Fruit fly (Drosophila melanogaster): ENCODE results near the gene Bdbt.
A peak's percentile ranks its signal among the peaks of the same experiment; 100 is the strongest.

Bdbt gene

DNA sequence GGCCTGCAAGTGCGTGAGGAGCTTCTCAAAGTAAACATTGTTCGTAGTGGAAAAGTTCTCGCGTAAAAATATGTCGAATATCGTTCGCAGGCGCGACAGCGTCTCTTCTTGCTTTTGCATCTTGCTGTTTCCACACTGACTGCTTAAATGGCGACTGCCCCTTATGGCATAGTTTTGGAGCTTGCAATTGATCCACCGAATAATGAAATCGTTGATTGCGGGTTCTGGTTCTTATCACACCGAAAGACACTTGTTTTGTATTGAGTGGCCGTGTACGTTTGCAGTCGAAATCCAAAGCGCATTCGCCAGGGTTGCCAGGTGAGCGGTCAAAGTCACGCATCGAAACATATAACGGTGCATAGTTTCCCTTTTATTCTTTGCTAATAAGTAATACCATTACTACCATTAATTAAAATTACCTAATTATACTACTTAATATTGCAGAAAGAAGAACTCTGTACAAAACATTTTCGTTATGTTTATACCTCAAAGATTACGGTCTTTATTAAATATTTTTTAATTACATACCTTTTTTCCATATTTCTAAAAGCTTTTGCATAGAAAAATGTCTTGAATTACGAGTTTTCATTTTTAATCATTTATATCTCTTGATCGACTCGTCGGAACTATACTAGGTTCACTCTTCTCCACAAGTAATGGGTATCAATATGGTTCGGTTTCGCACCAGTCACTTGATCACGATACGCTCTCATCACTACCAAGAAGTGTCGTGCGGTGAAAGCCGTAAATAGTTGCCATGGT, 17.0 kb downstream of the Bdbt start, which contains the start of the genes CG7044 and Tbc1d22 (continued):
- TF ChIP-seq otp (GFP tag; IDR thresholded peaks at IDR 0.05): no peak
- peak; percentile 28 for TF ChIP-seq Dip3 (GFP tag; optimal IDR thresholded peaks at IDR 0.05)
- no peak for TF ChIP-seq odd (GFP tag; optimal IDR thresholded peaks at IDR 0.05)
- no peak for TF ChIP-seq h (optimal IDR thresholded peaks at IDR 0.05)
- TF ChIP-seq Aef1 (GFP tag; IDR thresholded peaks at IDR 0.05): 0 out of 3 replicates have a peak, but pooled peaks have one; percentile 23
- no peak for TF ChIP-seq ap (GFP tag; IDR thresholded peaks at IDR 0.05)
- TF ChIP-seq sob (GFP tag; IDR thresholded peaks at IDR 0.05): no peak
- TF ChIP-seq CG8290 (GFP tag; optimal IDR thresholded peaks at IDR 0.05): peak; percentile 52
- peak in 1 of 2 experiments; percentile 47 for TF ChIP-seq CG8290 (tag; optimal IDR thresholded peaks at IDR 0.05)
- TF ChIP-seq sens (GFP tag): peak; percentile 84
- no peak for TF ChIP-seq repo (GFP tag; optimal IDR thresholded peaks at IDR 0.05)
- TF ChIP-seq corto (GFP tag; optimal IDR thresholded peaks at IDR 0.05): no peak
- TF ChIP-seq CG12769 (tag; optimal IDR thresholded peaks at IDR 0.05): no peak
- TF ChIP-seq CG4360 (GFP tag; IDR thresholded peaks at IDR 0.05): no peak
- TF ChIP-seq MESR4 (GFP tag; optimal IDR thresholded peaks at IDR 0.05): peak; percentile 62
- peak; percentile 63 for TF ChIP-seq MBD-R2 (GFP tag; IDR thresholded peaks at IDR 0.05)
- peak; percentile 68 for TF ChIP-seq lilli (GFP tag; optimal IDR thresholded peaks at IDR 0.05)
- TF ChIP-seq CG18599 (GFP tag; optimal IDR thresholded peaks at IDR 0.05): no peak
- peak; percentile 42 for TF ChIP-seq CG17829 (tag; optimal IDR thresholded peaks at IDR 0.05)
- TF ChIP-seq az2 (GFP tag; optimal IDR thresholded peaks at IDR 0.05): peak; percentile 58
- no peak; the same call in 1 of the 2 replicates for TF ChIP-seq Dref (GFP tag; IDR thresholded peaks at IDR 0.05)
- no peak for TF ChIP-seq CG15479 (GFP tag; optimal IDR thresholded peaks at IDR 0.05)
- no peak for TF ChIP-seq sna (GFP tag; IDR thresholded peaks at IDR 0.05; ENCODE audit: partially characterized antibody)
- TF ChIP-seq Rx (GFP tag; IDR thresholded peaks at IDR 0.05): no peak
- TF ChIP-seq CG32772 (GFP tag; IDR thresholded peaks at IDR 0.05): no peak; the same call in 1 of the 2 replicates
- no peak for TF ChIP-seq ab (GFP tag; optimal IDR thresholded peaks at IDR 0.05)
- no peak for TF ChIP-seq fd96Cb (tag; optimal IDR thresholded peaks at IDR 0.05)
- TF ChIP-seq CG12071 (GFP tag; optimal IDR thresholded peaks at IDR 0.05): no peak
- no peak for TF ChIP-seq dmrt99B (tag; optimal IDR thresholded peaks at IDR 0.05)
- no peak for TF ChIP-seq psq (GFP tag; optimal IDR thresholded peaks at IDR 0.05)
- TF ChIP-seq Ssrp (tag; optimal IDR thresholded peaks at IDR 0.05): peak; percentile 54
- TF ChIP-seq Chrac-16 (GFP tag; optimal IDR thresholded peaks at IDR 0.05): peak; percentile 54
- TF ChIP-seq Eip74EF (GFP tag; optimal IDR thresholded peaks at IDR 0.05): no peak
- no peak for TF ChIP-seq Kr (GFP tag; optimal IDR thresholded peaks at IDR 0.05)
- TF ChIP-seq Jarid2 (GFP tag; optimal IDR thresholded peaks at IDR 0.05): no peak
- no peak for TF ChIP-seq Atf3 (GFP tag; optimal IDR thresholded peaks at IDR 0.05)
- no peak for TF ChIP-seq salm (tag; optimal IDR thresholded peaks at IDR 0.05)
- no peak for TF ChIP-seq CG12236 (GFP tag; optimal IDR thresholded peaks at IDR 0.05)
- no peak for TF ChIP-seq Adf1 (GFP tag; IDR thresholded peaks at IDR 0.05)
- no peak for TF ChIP-seq YL-1 (GFP tag; optimal IDR thresholded peaks at IDR 0.05)
- TF ChIP-seq caup (GFP tag; optimal IDR thresholded peaks at IDR 0.05; ENCODE audit: severe bottlenecking): no peak
- TF ChIP-seq Fer1 (GFP tag; optimal IDR thresholded peaks at IDR 0.05): no peak
- peak; percentile 50; the same call in 1 of the 2 replicates for TF ChIP-seq CG9215 (GFP tag; IDR thresholded peaks at IDR 0.05)
- peak; percentile 70 for TF ChIP-seq CG16815 (GFP tag; optimal IDR thresholded peaks at IDR 0.05)
- TF ChIP-seq sr (GFP tag; IDR thresholded peaks at IDR 0.05): no peak
- TF ChIP-seq CG17385 (GFP tag; optimal IDR thresholded peaks at IDR 0.05): no peak
- no peak for TF ChIP-seq nerfin-2 (GFP tag; IDR thresholded peaks at IDR 0.05; ENCODE audit: partially characterized antibody)
- TF ChIP-seq NFAT (GFP tag; IDR thresholded peaks at IDR 0.05): peak; percentile 45; the same call in 1 of the 2 replicates
- no peak for TF ChIP-seq usp (GFP tag; optimal IDR thresholded peaks at IDR 0.05)
- TF ChIP-seq CG10543 (GFP tag; optimal IDR thresholded peaks at IDR 0.05): no peak
